Fruit fly (Drosophila melanogaster) whole organism: ENCODE data around the gene SAK.

Experiments used
- Dll ChIP-seq: fragments of >200 bp; optimal IDR thresholded peaks from 2 replicates; lab custom pipeline; 2017
- EcR ChIP-seq, 2 experiments: fragments of >200 bp; optimal IDR thresholded peaks; 2 replicates each; lab custom pipeline; 2017; ENCODE audit warnings: missing biosample characterization in 2 of 2, missing genetic modification characterization in 2 of 2, missing genetic modification reagents in 2 of 2
- pan ChIP-seq: fragments of >200 bp; optimal IDR thresholded peaks from 2 replicates; lab custom pipeline; 2017
- psq ChIP-seq: fragments of >200 bp; optimal IDR thresholded peaks from 2 replicates; lab custom pipeline; 2017

DNA sequence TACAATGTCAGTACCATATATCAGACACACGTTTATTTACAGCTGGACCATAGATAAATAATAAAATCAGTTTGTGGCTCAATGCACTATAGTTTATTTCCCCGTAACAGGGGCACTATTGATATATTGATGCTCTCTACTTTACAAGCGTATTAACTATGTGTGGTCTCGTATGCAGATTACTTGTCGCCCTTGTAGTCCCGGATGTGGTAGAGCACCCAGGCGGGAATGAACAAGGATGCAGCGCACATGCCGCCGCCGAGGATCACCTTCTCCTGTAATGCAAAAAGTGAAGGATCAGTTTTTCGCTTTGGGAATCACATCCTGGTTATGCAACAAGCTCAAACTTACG, 23.2 kb upstream of the SAK start:
- TF ChIP-seq EcR (GFP tag; optimal IDR thresholded peaks at IDR 0.05; lab: Kevin White, UChicago) (no peak), Dll (lab: Kevin White, UChicago) (no peak), pan (no peak), psq (lab: Kevin White, UChicago) (no peak)
